Fruit fly (Drosophila melanogaster): ENCODE measurements around the gene Tpc1.

Gene Tpc1

dm6 chr3R:10862773-10863445 lies 19.1 kb downstream of the Tpc1 start, which contains the start of gene CG6574 (continued):
- TF ChIP-seq Six4 (GFP tag; optimal IDR thresholded peaks at IDR 0.05) (no peak), CG3726 (GFP tag; IDR thresholded peaks at IDR 0.05) (no peak), tll (GFP tag; optimal IDR thresholded peaks at IDR 0.05) (peak in 1 of 2 experiments; percentile 74), Drgx (GFP tag; IDR thresholded peaks at IDR 0.05) (peak; percentile 44; the same call in 1 of the 2 replicates), org-1 (GFP tag; optimal IDR thresholded peaks at IDR 0.05) (peak; percentile 18), CG9727 (GFP tag; optimal IDR thresholded peaks at IDR 0.05) (no peak), CG31365 (tag; optimal IDR thresholded peaks at IDR 0.05) (peak; percentile 34), B-H1 (GFP tag; IDR thresholded peaks at IDR 0.05) (no peak), E2f2 (GFP tag; IDR thresholded peaks at IDR 0.05) (peak; percentile 15; the same call in 1 of the 2 replicates), CG7987 (GFP tag; optimal IDR thresholded peaks at IDR 0.05) (peak; percentile 21), CG18599 (GFP tag; optimal IDR thresholded peaks at IDR 0.05) (peak; percentile 28), HHEX (GFP tag; optimal IDR thresholded peaks at IDR 0.05) (peak; percentile 15), CG34422 (GFP tag; IDR thresholded peaks at IDR 0.05) (peak; percentile 20; the same call in 1 of the 3 replicates), CG34376 (GFP tag; optimal IDR thresholded peaks at IDR 0.05) (peak; percentile 46), exex (tag; optimal IDR thresholded peaks at IDR 0.05) (peak; percentile 67), wek (GFP tag; optimal IDR thresholded peaks at IDR 0.05) (peak; percentile 2), CG2116 (GFP tag; optimal IDR thresholded peaks at IDR 0.05) (no peak), HLH54F (GFP tag; optimal IDR thresholded peaks at IDR 0.05) (peak; percentile 6), CG13296 (GFP tag; optimal IDR thresholded peaks at IDR 0.05) (peak; percentile 11), lola (GFP tag; optimal IDR thresholded peaks at IDR 0.05) (no peak), cwo (GFP tag; optimal IDR thresholded peaks at IDR 0.05) (peak; percentile 17), gro (GFP tag; optimal IDR thresholded peaks at IDR 0.05) (peak; percentile 6), CG16779 (GFP tag; IDR thresholded peaks at IDR 0.05) (no peak), Xrp1 (GFP tag; IDR thresholded peaks at IDR 0.05) (peak; percentile 22; the same call in 1 of the 2 replicates), B-H2 (GFP tag; optimal IDR thresholded peaks at IDR 0.05) (no peak), CG10274 (GFP tag; optimal IDR thresholded peaks at IDR 0.05) (peak; percentile 97), Adf1 (GFP tag; IDR thresholded peaks at IDR 0.05) (peak; percentile 6; the same call in 1 of the 2 replicates), jing (GFP tag; optimal IDR thresholded peaks at IDR 0.05) (no peak), trem (tag; optimal IDR thresholded peaks at IDR 0.05) (peak; percentile 41), CG9437 (GFP tag; optimal IDR thresholded peaks at IDR 0.05) (peak; percentile 98), CG31224 (GFP tag; IDR thresholded peaks at IDR 0.05) (no peak), zfh1 (GFP tag; IDR thresholded peaks at IDR 0.05) (0 out of 3 replicates have a peak, but pooled peaks have one; percentile 18), Opbp (GFP tag; IDR thresholded peaks at IDR 0.05; ENCODE audit: partially characterized antibody) (0 out of 3 replicates have a peak, but pooled peaks have one; percentile 14), pzg (GFP tag; optimal IDR thresholded peaks at IDR 0.05) (peak; percentile 38), phol (tag; optimal IDR thresholded peaks at IDR 0.05) (peak; percentile 33), CG43689 (GFP tag; IDR thresholded peaks at IDR 0.05) (no peak), chinmo (GFP tag; IDR thresholded peaks at IDR 0.05; ENCODE audit: partially characterized antibody) (peak; percentile 79; the same call in 3 of the 4 replicates), CG7786 (GFP tag; optimal IDR thresholded peaks at IDR 0.05) (no peak), stwl (tag; optimal IDR thresholded peaks at IDR 0.05) (peak; percentile 11), HmgZ (tag; optimal IDR thresholded peaks at IDR 0.05) (peak; percentile 2), ind (GFP tag; optimal IDR thresholded peaks at IDR 0.05) (peak; percentile 6), CG12391 (tag; optimal IDR thresholded peaks at IDR 0.05) (peak; percentile 11), Pdp1 (GFP tag; optimal IDR thresholded peaks at IDR 0.05) (peak in 1 of 2 experiments; percentile 96), Hmr (GFP tag; optimal IDR thresholded peaks at IDR 0.05) (peak; percentile 43), CG15269 (tag; optimal IDR thresholded peaks at IDR 0.05) (no peak), nom (GFP tag; optimal IDR thresholded peaks at IDR 0.05) (no peak), CG7556 (GFP tag; optimal IDR thresholded peaks at IDR 0.05) (peak; percentile 5)
